Worm (Caenorhabditis elegans): ENCODE data around the gene smim-14.

DNA sequence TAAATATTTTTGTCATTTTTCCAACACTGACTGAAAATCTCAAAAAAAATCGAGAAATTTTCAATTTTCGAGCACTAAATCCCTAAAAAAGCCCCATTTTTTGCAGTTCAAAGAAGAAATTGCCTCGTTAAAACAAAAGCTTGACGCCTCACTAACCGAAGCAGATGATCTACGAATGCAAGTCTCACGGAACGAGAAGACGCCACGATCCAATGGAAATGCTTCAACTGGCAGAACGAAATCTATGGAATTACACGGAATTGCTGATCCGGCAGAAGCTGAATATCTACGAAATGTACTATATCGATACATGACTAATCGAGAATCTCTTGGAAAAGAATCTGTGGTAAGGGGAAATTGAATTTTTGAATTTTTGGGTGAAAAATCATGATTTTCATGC is 45.6 kb downstream of the smim-14 start:
- TF ChIP-seq tab-1 (GFP tag; IDR thresholded peaks at IDR 0.05) (no peak), cog-1 (tag; optimal IDR thresholded peaks at IDR 0.05) (no peak), flt-1 (GFP tag; IDR thresholded peaks at IDR 0.05) (no peak), ref-1 (GFP tag; conservative IDR thresholded peaks at IDR 0.05) (no peak), T22C8.4 (GFP tag; IDR thresholded peaks at IDR 0.05) (no peak), ztf-23 (GFP tag; IDR thresholded peaks at IDR 0.05) (no peak), klf-2 (GFP tag; conservative IDR thresholded peaks at IDR 0.05) (no peak)

Measured in whole organism, midembryonic.